Worm (Caenorhabditis elegans) whole organism, L3 larva: ENCODE measurements around the gene T23F11.4.

Experiments used
- R02D3.7 ChIP-seq: fragments of 150-350 bp; optimal IDR thresholded peaks from 2 replicates; lab custom pipeline; 2014; ENCODE audit warnings: missing biosample characterization, missing genetic modification characterization
- ZK546.5 ChIP-seq: sonication (generic microtip); optimal IDR thresholded peaks from 2 replicates; lab custom pipeline; 2017; ENCODE audit warnings: missing biosample characterization, missing genetic modification characterization
- aly-2 ChIP-seq: fragments of 150-350 bp; optimal IDR thresholded peaks from 2 replicates; lab custom pipeline; 2014; ENCODE audit warnings: missing biosample characterization, missing genetic modification characterization
- ama-1 ChIP-seq: fragments of 150-350 bp; optimal IDR thresholded peaks from 2 replicates; lab custom pipeline; 2018
- ceh-16 ChIP-seq: sonication (generic microtip); optimal IDR thresholded peaks from 2 replicates; lab custom pipeline; 2017; ENCODE audit warnings: missing biosample characterization, missing genetic modification characterization
- ceh-28 ChIP-seq: fragments of 150-350 bp; optimal IDR thresholded peaks from 2 replicates; lab custom pipeline; 2014; ENCODE audit warnings: missing biosample characterization, missing genetic modification reagents, missing genetic modification characterization
- ceh-82 ChIP-seq: fragments of 150-350 bp; optimal IDR thresholded peaks from 2 replicates; lab custom pipeline; 2014; ENCODE audit warnings: missing biosample characterization, missing genetic modification characterization
- ceh-9 ChIP-seq: sonication (generic microtip); optimal IDR thresholded peaks from 2 replicates; lab custom pipeline; 2018; ENCODE audit warnings: missing biosample characterization, missing genetic modification characterization
- daf-12 ChIP-seq: fragments of 150-350 bp; optimal IDR thresholded peaks from 2 replicates; lab custom pipeline; 2014; ENCODE audit warnings: missing biosample characterization, missing genetic modification reagents, missing genetic modification characterization
- egl-27 ChIP-seq: sonication (generic microtip); optimal IDR thresholded peaks from 4 replicates; lab custom pipeline; 2017; ENCODE audit warnings: missing biosample characterization, missing genetic modification reagents, missing genetic modification characterization
- egl-5 ChIP-seq: fragments of 150-350 bp; optimal IDR thresholded peaks from 2 replicates; lab custom pipeline; 2017; ENCODE audit warnings: missing biosample characterization, missing genetic modification reagents, missing genetic modification characterization, inconsistent platforms
- elt-1 ChIP-seq: fragments of 150-350 bp; optimal IDR thresholded peaks from 2 replicates; lab custom pipeline; 2014; ENCODE audit warnings: missing biosample characterization, missing genetic modification characterization
- elt-2 ChIP-seq: sonication (generic microtip); optimal IDR thresholded peaks from 2 replicates; lab custom pipeline; 2016; ENCODE audit warnings: missing genetic modification reagents, mild to moderate bottlenecking, missing genetic modification characterization, missing compliant biosample characterization
- elt-3 ChIP-seq, 3 experiments: fragments of 150-350 bp in 1 of 3; sonication (generic microtip) in 2 of 3; optimal IDR thresholded peaks; 2 replicates in 2 of 3; 4 replicates in 1 of 3; lab custom pipeline; 2014 to 2017; ENCODE audit warnings: missing biosample characterization in 3 of 3, missing genetic modification characterization in 3 of 3
- eor-1 ChIP-seq, 2 experiments: fragments of 150-350 bp; optimal IDR thresholded peaks; 2 replicates each; lab custom pipeline; 2014 to 2018; ENCODE audit warnings: missing biosample characterization in 2 of 2, missing genetic modification characterization in 2 of 2
- fkh-10 ChIP-seq: sonication (generic microtip); optimal IDR thresholded peaks from 2 replicates; lab custom pipeline; 2017; ENCODE audit warnings: missing biosample characterization, missing genetic modification reagents, missing genetic modification characterization
- fkh-2 ChIP-seq: fragments of 150-350 bp; optimal IDR thresholded peaks from 2 replicates; lab custom pipeline; 2014; ENCODE audit warnings: missing biosample characterization, missing genetic modification reagents, missing genetic modification characterization
- fos-1 ChIP-seq: fragments of 150-350 bp; optimal IDR thresholded peaks from 2 replicates; lab custom pipeline; 2014; ENCODE audit warnings: missing biosample characterization, missing genetic modification characterization
- hmg-11 ChIP-seq: sonication (generic microtip); optimal IDR thresholded peaks from 2 replicates; lab custom pipeline; 2016; ENCODE audit warnings: missing genetic modification characterization, missing compliant biosample characterization
- jun-1 ChIP-seq: fragments of 150-350 bp; optimal IDR thresholded peaks from 2 replicates; lab custom pipeline; 2014; ENCODE audit warnings: missing biosample characterization, missing genetic modification reagents, missing genetic modification characterization
- lin-15B ChIP-seq: fragments of 150-350 bp; optimal IDR thresholded peaks from 2 replicates; lab custom pipeline; 2014; ENCODE audit warnings: missing biosample characterization, missing genetic modification characterization
- lin-39 ChIP-seq: fragments of 150-350 bp; optimal IDR thresholded peaks from 2 replicates; lab custom pipeline; 2018; ENCODE audit warnings: missing biosample characterization, missing genetic modification reagents, missing genetic modification characterization
- lsy-12 ChIP-seq: sonication (generic microtip); optimal IDR thresholded peaks from 2 replicates; lab custom pipeline; 2016; ENCODE audit warnings: mild to moderate bottlenecking, missing genetic modification characterization, missing compliant biosample characterization
- mdl-1 ChIP-seq: fragments of 150-350 bp; optimal IDR thresholded peaks from 2 replicates; lab custom pipeline; 2014; ENCODE audit warnings: missing biosample characterization, missing genetic modification characterization
- mml-1 ChIP-seq: fragments of 150-350 bp; sonication (generic microtip); optimal IDR thresholded peaks from 3 replicates; lab custom pipeline; 2014; ENCODE audit warnings: missing biosample characterization, missing genetic modification characterization
- nfya-1 ChIP-seq: sonication (generic microtip); optimal IDR thresholded peaks from 2 replicates; lab custom pipeline; 2017; ENCODE audit warnings: missing genetic modification characterization, mild to moderate bottlenecking, missing compliant biosample characterization, antibody characterized with exemption, moderate library complexity; ENCODE audit not compliant: insufficient read depth
- nhr-11 ChIP-seq: fragments of 150-350 bp; optimal IDR thresholded peaks from 2 replicates; lab custom pipeline; 2014; ENCODE audit warnings: missing biosample characterization, missing genetic modification characterization
- nhr-12 ChIP-seq: fragments of 150-350 bp; optimal IDR thresholded peaks from 2 replicates; lab custom pipeline; 2014; ENCODE audit warnings: missing biosample characterization, missing genetic modification characterization
- nhr-23 ChIP-seq: fragments of 150-350 bp; optimal IDR thresholded peaks from 2 replicates; lab custom pipeline; 2014; ENCODE audit warnings: missing biosample characterization, missing genetic modification reagents, missing genetic modification characterization
- nhr-237 ChIP-seq: fragments of 150-350 bp; optimal IDR thresholded peaks from 2 replicates; lab custom pipeline; 2014; ENCODE audit warnings: missing biosample characterization, missing genetic modification characterization
- nhr-25 ChIP-seq: sonication (generic microtip); optimal IDR thresholded peaks from 2 replicates; lab custom pipeline; 2017; ENCODE audit warnings: missing biosample characterization, missing genetic modification characterization
- nhr-28 ChIP-seq: fragments of 150-350 bp; optimal IDR thresholded peaks from 2 replicates; lab custom pipeline; 2014; ENCODE audit warnings: missing biosample characterization, missing genetic modification characterization
- nhr-43 ChIP-seq: sonication (generic microtip); optimal IDR thresholded peaks from 2 replicates; lab custom pipeline; 2016; ENCODE audit warnings: mild to moderate bottlenecking, missing genetic modification characterization, missing compliant biosample characterization; ENCODE audit not compliant: poor library complexity, severe bottlenecking
- nhr-67 ChIP-seq: fragments of 150-350 bp; optimal IDR thresholded peaks from 2 replicates; lab custom pipeline; 2014; ENCODE audit warnings: missing biosample characterization, missing genetic modification characterization
- nhr-76 ChIP-seq: fragments of 150-350 bp; sonication (generic microtip); optimal IDR thresholded peaks from 5 replicates; lab custom pipeline; 2014; ENCODE audit warnings: missing biosample characterization, missing genetic modification characterization
- nhr-77 ChIP-seq: fragments of 150-350 bp; optimal IDR thresholded peaks from 2 replicates; lab custom pipeline; 2014; ENCODE audit warnings: missing biosample characterization, missing genetic modification characterization
- pha-4 ChIP-seq: fragments of 150-350 bp; optimal IDR thresholded peaks from 2 replicates; lab custom pipeline; 2014; ENCODE audit warnings: missing biosample characterization, missing genetic modification reagents, missing genetic modification characterization
- pqm-1 ChIP-seq: fragments of 150-350 bp; optimal IDR thresholded peaks from 2 replicates; lab custom pipeline; 2017; ENCODE audit warnings: missing biosample characterization, missing genetic modification characterization, inconsistent platforms
- sea-2 ChIP-seq: fragments of 150-350 bp; sonication (generic microtip); optimal IDR thresholded peaks from 4 replicates; lab custom pipeline; 2014; ENCODE audit warnings: missing biosample characterization, missing genetic modification reagents, missing genetic modification characterization
- skn-1 ChIP-seq: fragments of 150-350 bp; optimal IDR thresholded peaks from 2 replicates; lab custom pipeline; 2014; ENCODE audit warnings: missing biosample characterization, missing genetic modification characterization
- snpc-4 ChIP-seq: fragments of 150-350 bp; optimal IDR thresholded peaks from 2 replicates; lab custom pipeline; 2014; ENCODE audit warnings: missing biosample characterization, missing genetic modification characterization
- tbx-2 ChIP-seq: sonication (generic microtip); optimal IDR thresholded peaks from 2 replicates; lab custom pipeline; 2016; ENCODE audit warnings: mild to moderate bottlenecking, missing genetic modification characterization, missing compliant biosample characterization
- unc-39 ChIP-seq: sonication (generic microtip); optimal IDR thresholded peaks from 4 replicates; lab custom pipeline; 2017; ENCODE audit warnings: missing biosample characterization, missing genetic modification characterization
- unc-62 ChIP-seq: fragments of 150-350 bp; sonication (generic microtip); optimal IDR thresholded peaks from 4 replicates; lab custom pipeline; 2014; ENCODE audit warnings: missing biosample characterization, missing genetic modification reagents, missing genetic modification characterization
- zag-1 ChIP-seq: fragments of 150-350 bp; optimal IDR thresholded peaks from 2 replicates; lab custom pipeline; 2014; ENCODE audit warnings: missing biosample characterization, missing genetic modification characterization
- ztf-11 ChIP-seq: fragments of 150-350 bp; optimal IDR thresholded peaks from 2 replicates; lab custom pipeline; 2014; ENCODE audit warnings: missing biosample characterization, missing genetic modification characterization
- ztf-4 ChIP-seq: fragments of 150-350 bp; optimal IDR thresholded peaks from 2 replicates; lab custom pipeline; 2014; ENCODE audit warnings: missing biosample characterization, missing genetic modification characterization

Gene T23F11.4

DNA sequence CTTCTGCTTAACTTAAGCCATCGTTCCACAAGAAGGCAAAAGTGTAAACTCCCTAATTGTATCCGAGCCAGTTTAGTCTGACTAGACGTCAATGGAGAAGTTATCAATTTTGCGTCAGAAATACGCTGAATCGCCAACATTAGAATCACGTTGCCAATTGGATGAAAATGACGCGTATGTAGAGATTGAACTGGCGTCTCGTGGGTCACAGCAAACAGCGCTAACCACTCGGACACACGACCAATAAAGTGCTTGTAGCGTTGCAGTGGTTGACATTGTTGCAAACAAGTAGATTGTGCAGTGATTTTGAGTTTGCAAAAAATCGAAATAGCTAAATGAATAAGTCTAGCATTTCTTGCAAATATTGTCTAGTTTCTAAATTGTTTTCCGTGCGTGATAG lies 24.4 kb upstream of the T23F11.4 start:
- TF ChIP-seq lsy-12 (tag; lab: Kevin White, UChicago) (peak; percentile 43), jun-1 (tag; lab: Kevin White, UChicago) (peak; percentile 56), nhr-12 (tag; lab: Kevin White, UChicago) (no peak), hmg-11 (tag; lab: Kevin White, UChicago) (no peak), snpc-4 (tag; lab: Kevin White, UChicago) (no peak), fkh-2 (tag; lab: Kevin White, UChicago) (no peak), tbx-2 (peak; percentile 57), fos-1 (tag; lab: Kevin White, UChicago) (no peak), ceh-16 (tag; lab: Kevin White, UChicago) (no peak), elt-1 (tag; lab: Kevin White, UChicago) (no peak), nhr-25 (tag; lab: Kevin White, UChicago) (peak; percentile 66), mml-1 (no peak), elt-2 (peak; percentile 52), ztf-11 (tag; lab: Kevin White, UChicago) (no peak), daf-12 (tag; lab: Kevin White, UChicago) (no peak), zag-1 (tag; lab: Kevin White, UChicago) (no peak), nhr-237 (tag; lab: Kevin White, UChicago) (no peak), mdl-1 (peak; percentile 26), unc-62 (GFP tag; lab: Kevin White, UChicago) (no peak), nhr-67 (tag; lab: Kevin White, UChicago) (no peak), sea-2 (GFP tag; lab: Kevin White, UChicago) (no peak), ceh-9 (tag; lab: Kevin White, UChicago) (no peak), egl-5 (tag; lab: Kevin White, UChicago) (peak; percentile 29), fkh-10 (GFP tag; lab: Kevin White, UChicago) (no peak), eor-1 (tag; optimal IDR thresholded peaks at IDR 0.05; lab: Kevin White, UChicago) (no peak), nhr-23 (tag; lab: Kevin White, UChicago) (no peak), ceh-28 (tag; lab: Kevin White, UChicago) (no peak), ama-1 (lab: Kevin White, UChicago) (peak; percentile 42), nfya-1 (tag; lab: Kevin White, UChicago) (peak; percentile 73), skn-1 (tag; lab: Kevin White, UChicago) (peak; percentile 79), nhr-76 (peak; percentile 20), nhr-28 (tag; lab: Kevin White, UChicago) (no peak), ZK546.5 (tag; lab: Kevin White, UChicago) (no peak), R02D3.7 (tag; lab: Kevin White, UChicago) (no peak), lin-15B (peak; percentile 28), ztf-4 (tag; lab: Kevin White, UChicago) (peak; percentile 40), unc-39 (tag; lab: Kevin White, UChicago) (no peak), pha-4 (peak; percentile 81), nhr-77 (tag; lab: Kevin White, UChicago) (no peak), lin-39 (tag; lab: Kevin White, UChicago) (peak; percentile 89), ceh-82 (tag; lab: Kevin White, UChicago) (no peak), nhr-11 (tag; lab: Kevin White, UChicago) (no peak), nhr-43 (tag; lab: Kevin White, UChicago) (peak; percentile 90), egl-27 (tag; lab: Kevin White, UChicago) (peak; percentile 60), elt-3 (tag; optimal IDR thresholded peaks at IDR 0.05; lab: Kevin White, UChicago) (peak in 1 of 3 experiments; percentile 65), pqm-1 (tag; lab: Kevin White, UChicago) (peak; percentile 38), aly-2 (no peak)
- TF ChIP-seq, all 47 proteins: peak for 19
